Worm (Caenorhabditis elegans) whole organism, mixed stage, embryonic: ENCODE results near the gene EGAP9.3.

ENCODE experiments used
- ceh-39 ChIP-seq: fragments of 150-350 bp; optimal IDR thresholded peaks from 2 replicates; lab custom pipeline; 2014; ENCODE audit warnings: missing biosample characterization, missing genetic modification characterization
- ceh-83 ChIP-seq: fragments of 200-800 bp; sonication (Bioruptor generic); optimal IDR thresholded peaks from 2 replicates; lab custom pipeline; 2018; ENCODE audit warnings: mild to moderate bottlenecking, missing genetic modification characterization, missing compliant biosample characterization
- ces-1 ChIP-seq: fragments of 150-350 bp; optimal IDR thresholded peaks from 2 replicates; lab custom pipeline; 2014; ENCODE audit warnings: missing biosample characterization, missing genetic modification reagents, missing genetic modification characterization
- elt-3 ChIP-seq: fragments of 150-350 bp; optimal IDR thresholded peaks from 2 replicates; lab custom pipeline; 2014; ENCODE audit warnings: missing biosample characterization, missing genetic modification characterization
- hlh-1 ChIP-seq: fragments of 150-350 bp; optimal IDR thresholded peaks from 2 replicates; lab custom pipeline; 2014; ENCODE audit warnings: missing biosample characterization, missing genetic modification reagents, missing genetic modification characterization
- nhr-28 ChIP-seq: fragments of 150-350 bp; optimal IDR thresholded peaks from 2 replicates; lab custom pipeline; 2014; ENCODE audit warnings: missing biosample characterization, missing genetic modification characterization
- pha-4 ChIP-seq: fragments of 150-350 bp; optimal IDR thresholded peaks from 2 replicates; lab custom pipeline; 2018; ENCODE audit warnings: missing biosample characterization, missing genetic modification reagents, missing genetic modification characterization
- snpc-4 ChIP-seq: fragments of 150-350 bp; optimal IDR thresholded peaks from 2 replicates; lab custom pipeline; 2014; ENCODE audit warnings: missing biosample characterization, missing genetic modification characterization
- sptf-1 ChIP-seq: sonication (generic microtip); optimal IDR thresholded peaks from 2 replicates; lab custom pipeline; 2017; ENCODE audit warnings: mild to moderate bottlenecking, missing genetic modification characterization, moderate library complexity, missing compliant biosample characterization
- unc-120 ChIP-seq: sonication (generic microtip); optimal IDR thresholded peaks from 2 replicates; lab custom pipeline; 2017; ENCODE audit warnings: missing genetic modification characterization, missing compliant biosample characterization; ENCODE audit not compliant: poor library complexity, severe bottlenecking
- unc-62 ChIP-seq: fragments of 150-350 bp; optimal IDR thresholded peaks from 2 replicates; lab custom pipeline; 2014; ENCODE audit warnings: missing biosample characterization, missing genetic modification reagents, missing genetic modification characterization

DNA sequence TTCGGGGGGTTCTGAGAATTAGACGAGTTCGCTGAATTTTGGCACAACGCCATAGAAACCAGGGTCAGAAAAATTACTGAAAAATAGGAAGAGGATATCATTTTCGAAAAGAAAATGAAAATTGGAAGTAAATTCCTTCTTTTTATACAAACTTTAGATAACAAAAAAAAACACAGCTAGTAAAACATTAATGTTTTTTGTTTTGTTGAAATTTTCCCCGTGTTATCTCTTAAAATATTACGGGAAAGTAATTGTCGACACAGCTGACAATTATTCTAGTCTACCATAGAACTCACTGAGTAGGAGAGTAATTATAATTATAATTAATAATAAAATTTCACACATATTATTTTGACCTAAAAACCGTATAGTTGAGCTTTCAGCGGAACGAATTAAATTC, 20.8 kb downstream of the EGAP9.3 start, which contains the start of gene spp-26:
- TF ChIP-seq snpc-4 (tag; lab: Kevin White, UChicago) (no peak), hlh-1 (no peak), ceh-39 (tag; lab: Kevin White, UChicago) (no peak), unc-62 (GFP tag; lab: Kevin White, UChicago) (no peak), pha-4 (tag; lab: Kevin White, UChicago) (no peak), ceh-83 (GFP tag; lab: Kevin White, UChicago) (no peak), elt-3 (tag; lab: Kevin White, UChicago) (no peak), ces-1 (GFP tag; lab: Kevin White, UChicago) (no peak), sptf-1 (no peak), nhr-28 (tag; lab: Kevin White, UChicago) (no peak), unc-120 (no peak)
